Fruit fly (Drosophila melanogaster) whole organism, embryonic: ENCODE measurements around the gene CG14286.

Experiments used
- Atf-2 ChIP-seq: fragments of 200-800 bp; sonication (Bioruptor generic); optimal IDR thresholded peaks from 2 replicates; lab custom pipeline; 2016; ENCODE audit warnings: missing biosample characterization, missing genetic modification characterization
- CG10147 ChIP-seq: fragments of 200-800 bp; sonication (Bioruptor generic); optimal IDR thresholded peaks from 2 replicates; lab custom pipeline; 2019; ENCODE audit warnings: missing biosample characterization, mild to moderate bottlenecking, missing genetic modification characterization, moderate library complexity
- CG1024 ChIP-seq: fragments of 200-800 bp; sonication (Bioruptor generic); IDR thresholded peaks from 2 replicates; pipeline ENCODE4 v1.3.6; 2022; ENCODE audit warnings: missing biosample characterization, missing genetic modification characterization
- CG10274 ChIP-seq: fragments of 200-800 bp; sonication (Bioruptor generic); optimal IDR thresholded peaks from 3 replicates; lab custom pipeline; 2017; ENCODE audit warnings: missing biosample characterization, mild to moderate bottlenecking, missing genetic modification characterization
- CG10462 ChIP-seq: fragments of 200-800 bp; sonication (Bioruptor generic); optimal IDR thresholded peaks from 2 replicates; lab custom pipeline; 2016; ENCODE audit warnings: missing biosample characterization, missing genetic modification characterization
- CG10565 ChIP-seq: fragments of 200-800 bp; sonication (Bioruptor generic); optimal IDR thresholded peaks from 3 replicates; lab custom pipeline; 2016; ENCODE audit warnings: missing biosample characterization, mild to moderate bottlenecking, missing genetic modification characterization
- CG13424 ChIP-seq: fragments of 200-800 bp; sonication (Bioruptor generic); optimal IDR thresholded peaks from 2 replicates; lab custom pipeline; 2019; ENCODE audit warnings: missing biosample characterization, mild to moderate bottlenecking, missing genetic modification characterization, moderate library complexity
- CG17328 ChIP-seq: fragments of 200-800 bp; sonication (Bioruptor generic); IDR thresholded peaks from 2 replicates; pipeline ENCODE4 v1.3.6; 2022; ENCODE audit warnings: missing biosample characterization, missing genetic modification characterization
- CG2875 ChIP-seq: fragments of 200-800 bp; sonication (Bioruptor generic); optimal IDR thresholded peaks from 2 replicates; lab custom pipeline; 2017; ENCODE audit warnings: missing biosample characterization, mild to moderate bottlenecking, missing genetic modification characterization, missing genetic modification reagents
- CG33557 ChIP-seq: fragments of 200-800 bp; sonication (Bioruptor generic); optimal IDR thresholded peaks from 2 replicates; lab custom pipeline; 2019; ENCODE audit warnings: missing biosample characterization, mild to moderate bottlenecking, missing genetic modification characterization, moderate library complexity
- CG34224 ChIP-seq: fragments of 200-800 bp; sonication (Bioruptor generic); IDR thresholded peaks from 3 replicates; pipeline ENCODE4 v1.3.6; 2022; ENCODE audit warnings: missing biosample characterization, missing genetic modification characterization; ENCODE audit not compliant: partially characterized antibody
- CG43689 ChIP-seq: fragments of 200-800 bp; sonication (Bioruptor generic); IDR thresholded peaks from 2 replicates; pipeline ENCODE4 v1.3.6; 2022; ENCODE audit warnings: missing biosample characterization, missing genetic modification characterization
- CG5180 ChIP-seq: fragments of 200-800 bp; sonication (Bioruptor generic); optimal IDR thresholded peaks from 3 replicates; lab custom pipeline; 2017; ENCODE audit warnings: missing biosample characterization, missing genetic modification characterization, mild to moderate bottlenecking, moderate library complexity, missing genetic modification reagents
- CG7357 ChIP-seq: fragments of 200-800 bp; sonication (Bioruptor generic); IDR thresholded peaks from 3 replicates; pipeline ENCODE4 v1.3.6; 2022; ENCODE audit warnings: missing biosample characterization, missing genetic modification characterization
- CG7556 ChIP-seq: fragments of 200-800 bp; sonication (Bioruptor generic); optimal IDR thresholded peaks from 2 replicates; lab custom pipeline; 2017; ENCODE audit warnings: missing biosample characterization, mild to moderate bottlenecking, missing genetic modification characterization
- CG8290 ChIP-seq, 3 experiments: fragments of 200-800 bp; sonication (Bioruptor generic); optimal IDR thresholded peaks; 2 replicates each; lab custom pipeline; 2016 to 2019; ENCODE audit warnings: missing biosample characterization in 3 of 3, missing genetic modification characterization in 3 of 3, mild to moderate bottlenecking in 2 of 3, moderate library complexity in 1 of 3
- CG9876 ChIP-seq: fragments of 200-800 bp; sonication (Bioruptor generic); optimal IDR thresholded peaks from 2 replicates; lab custom pipeline; 2016; ENCODE audit warnings: missing biosample characterization, missing genetic modification characterization
- D ChIP-seq, 2 experiments: fragments of 200-800 bp in 1 of 2; fragments of >200 bp in 1 of 2; sonication (Bioruptor generic) in 1 of 2; optimal IDR thresholded peaks; 2 replicates in 1 of 2; 3 replicates in 1 of 2; lab custom pipeline; 2017; ENCODE audit warnings: mild to moderate bottlenecking in 1 of 2, missing biosample characterization in 1 of 2, missing genetic modification characterization in 1 of 2, missing genetic modification reagents in 1 of 2
- Eip74EF ChIP-seq, 2 experiments: fragments of 200-800 bp in 1 of 2; fragments of >200 bp in 1 of 2; sonication (Bioruptor generic) in 1 of 2; optimal IDR thresholded peaks; 2 replicates each; lab custom pipeline; 2017 to 2019; ENCODE audit warnings: missing biosample characterization in 2 of 2, missing genetic modification characterization in 2 of 2, mild to moderate bottlenecking in 1 of 2, moderate library complexity in 1 of 2
- HLH4C ChIP-seq: fragments of 200-800 bp; sonication (Bioruptor generic); IDR thresholded peaks from 3 replicates; pipeline ENCODE4 v1.3.6; 2022; ENCODE audit warnings: missing biosample characterization, missing genetic modification characterization; ENCODE audit not compliant: partially characterized antibody
- Kr ChIP-seq: fragments of 200-800 bp; sonication (Bioruptor generic); optimal IDR thresholded peaks from 2 replicates; lab custom pipeline; 2017; ENCODE audit warnings: missing biosample characterization, mild to moderate bottlenecking, missing genetic modification characterization
- Meics ChIP-seq: fragments of 200-800 bp; sonication (Bioruptor generic); optimal IDR thresholded peaks from 2 replicates; lab custom pipeline; 2017; ENCODE audit warnings: missing biosample characterization, mild to moderate bottlenecking, missing genetic modification characterization
- Nf-YC ChIP-seq: fragments of 200-800 bp; optimal IDR thresholded peaks from 3 replicates; lab custom pipeline; 2019; ENCODE audit warnings: missing biosample characterization, mild to moderate bottlenecking, missing genetic modification characterization, moderate library complexity
- Ravus ChIP-seq: fragments of 200-800 bp; sonication (Bioruptor generic); IDR thresholded peaks from 2 replicates; pipeline ENCODE4 v1.3.6; 2022; ENCODE audit warnings: missing biosample characterization, missing genetic modification characterization
- Usf ChIP-seq: fragments of 200-800 bp; sonication (Bioruptor generic); optimal IDR thresholded peaks from 2 replicates; lab custom pipeline; 2017; ENCODE audit warnings: missing genotype, missing biosample characterization, missing genetic modification characterization
- Vsx1 ChIP-seq: fragments of 200-800 bp; sonication (Bioruptor generic); optimal IDR thresholded peaks from 2 replicates; lab custom pipeline; 2017; ENCODE audit warnings: missing biosample characterization, mild to moderate bottlenecking, missing genetic modification characterization, missing genetic modification reagents
- cas ChIP-seq: fragments of 200-800 bp; sonication (Bioruptor generic); IDR thresholded peaks from 2 replicates; pipeline ENCODE4 v1.3.6; 2022; ENCODE audit warnings: missing biosample characterization, missing genetic modification characterization
- crc ChIP-seq: fragments of 200-800 bp; sonication (Bioruptor generic); optimal IDR thresholded peaks from 2 replicates; lab custom pipeline; 2016; ENCODE audit warnings: missing biosample characterization, missing genetic modification characterization
- dm ChIP-seq: fragments of 200-800 bp; sonication (Bioruptor generic); optimal IDR thresholded peaks from 3 replicates; lab custom pipeline; 2016; ENCODE audit warnings: missing biosample characterization, missing genetic modification characterization
- dpn ChIP-seq, 2 experiments: fragments of 200-800 bp; sonication (Bioruptor generic); optimal IDR thresholded peaks; 3 replicates each; lab custom pipeline; 2016; ENCODE audit warnings: missing biosample characterization in 2 of 2, missing genetic modification characterization in 2 of 2
- en ChIP-seq: fragments of 200-800 bp; sonication (Bioruptor generic); optimal IDR thresholded peaks from 2 replicates; lab custom pipeline; 2016; ENCODE audit warnings: missing biosample characterization, missing genetic modification characterization
- fu2 ChIP-seq: fragments of 200-800 bp; sonication (Bioruptor generic); optimal IDR thresholded peaks from 2 replicates; lab custom pipeline; 2016; ENCODE audit warnings: missing biosample characterization, missing genetic modification characterization
- gem ChIP-seq: fragments of 200-800 bp; sonication (Bioruptor generic); optimal IDR thresholded peaks from 2 replicates; lab custom pipeline; 2019; ENCODE audit warnings: missing biosample characterization, mild to moderate bottlenecking, missing genetic modification characterization, moderate library complexity
- ind ChIP-seq: fragments of 200-800 bp; sonication (Bioruptor generic); optimal IDR thresholded peaks from 3 replicates; lab custom pipeline; 2016; ENCODE audit warnings: missing biosample characterization, missing genetic modification characterization
- klu ChIP-seq: fragments of 200-800 bp; sonication (Bioruptor generic); IDR thresholded peaks from 2 replicates; pipeline ENCODE4 v1.3.6; 2022; ENCODE audit warnings: missing biosample characterization, missing genetic modification characterization
- mam ChIP-seq: fragments of 200-800 bp; sonication (Bioruptor generic); optimal IDR thresholded peaks from 3 replicates; lab custom pipeline; 2016; ENCODE audit warnings: missing biosample characterization, missing genetic modification characterization
- oc ChIP-seq: fragments of 200-800 bp; sonication (Bioruptor generic); optimal IDR thresholded peaks from 2 replicates; lab custom pipeline; 2018; ENCODE audit warnings: missing biosample characterization, mild to moderate bottlenecking, missing genetic modification characterization, moderate library complexity
- pfk ChIP-seq: fragments of 200-800 bp; sonication (Bioruptor generic); optimal IDR thresholded peaks from 2 replicates; lab custom pipeline; 2018; ENCODE audit warnings: missing biosample characterization, mild to moderate bottlenecking, missing genetic modification characterization, moderate library complexity
- pum ChIP-seq: fragments of 200-800 bp; sonication (Bioruptor generic); optimal IDR thresholded peaks from 2 replicates; lab custom pipeline; 2016; ENCODE audit warnings: missing biosample characterization, missing genetic modification characterization
- row ChIP-seq: fragments of 200-800 bp; sonication (Bioruptor generic); IDR thresholded peaks from 3 replicates; pipeline ENCODE4 v1.3.6; 2022; ENCODE audit warnings: missing biosample characterization, missing genetic modification characterization
- run ChIP-seq: fragments of 200-800 bp; sonication (Bioruptor generic); optimal IDR thresholded peaks from 3 replicates; lab custom pipeline; 2018; ENCODE audit warnings: missing biosample characterization, mild to moderate bottlenecking, missing genetic modification characterization
- schlank ChIP-seq: fragments of 200-800 bp; sonication (Bioruptor generic); optimal IDR thresholded peaks from 2 replicates; lab custom pipeline; 2018; ENCODE audit warnings: missing biosample characterization, mild to moderate bottlenecking, missing genetic modification characterization
- sim ChIP-seq: fragments of 200-800 bp; sonication (Bioruptor generic); IDR thresholded peaks from 2 replicates; pipeline ENCODE4 v1.3.6; 2022; ENCODE audit warnings: missing biosample characterization, missing genetic modification characterization
- slp2 ChIP-seq: fragments of 200-800 bp; sonication (Bioruptor generic); optimal IDR thresholded peaks from 2 replicates; lab custom pipeline; 2016; ENCODE audit warnings: missing biosample characterization, missing genetic modification characterization
- so ChIP-seq: fragments of 200-800 bp; sonication (Bioruptor generic); IDR thresholded peaks from 3 replicates; pipeline ENCODE4 v1.3.6; 2022; ENCODE audit warnings: missing biosample characterization, missing genetic modification characterization

Gene CG14286

dm6 chr3R:18995556-18996272 lies 28.2 kb upstream of the CG14286 start (continued):
- peak; percentile 64 for TF ChIP-seq run (tag; lab: Kevin White, UChicago)
- no peak for TF ChIP-seq HLH4C
- peak in 1 of 2 experiments; percentile 73 for TF ChIP-seq Eip74EF (GFP tag; optimal IDR thresholded peaks at IDR 0.05; lab: Kevin White, UChicago)
- TF ChIP-seq cas (GFP tag; lab: Robert Waterston, UW): no peak
- peak; percentile 83 for TF ChIP-seq CG1024 (GFP tag; lab: Robert Waterston, UW)
- TF ChIP-seq CG8290 (GFP tag; optimal IDR thresholded peaks at IDR 0.05; lab: Kevin White, UChicago): peak; percentile 7
- no peak for TF ChIP-seq CG8290 (tag; optimal IDR thresholded peaks at IDR 0.05; lab: Kevin White, UChicago)
- peak; percentile 35 for TF ChIP-seq crc (GFP tag; lab: Kevin White, UChicago)
- TF ChIP-seq so (GFP tag; lab: Robert Waterston, UW): peak; percentile 73; the same call in 1 of the 3 replicates
- TF ChIP-seq Vsx1 (GFP tag; lab: Kevin White, UChicago): no peak
- TF ChIP-seq CG10147 (GFP tag; lab: Kevin White, UChicago): peak; percentile 47
- 0 out of 2 replicates have a peak, but pooled peaks have one; percentile 38 for TF ChIP-seq klu
- peak; percentile 77 for TF ChIP-seq CG10462 (GFP tag; lab: Kevin White, UChicago)
- no peak for TF ChIP-seq D (optimal IDR thresholded peaks at IDR 0.05; lab: Kevin White, UChicago)
- TF ChIP-seq D (GFP tag; optimal IDR thresholded peaks at IDR 0.05; lab: Kevin White, UChicago): peak; percentile 84
- peak; percentile 56 for TF ChIP-seq Atf-2
- peak; percentile 68 to 76 for TF ChIP-seq dpn (GFP tag; optimal IDR thresholded peaks at IDR 0.05; lab: Kevin White, UChicago)
- peak; percentile 89 for TF ChIP-seq gem
- TF ChIP-seq CG2875 (GFP tag; lab: Kevin White, UChicago): peak; percentile 84
- peak; percentile 4 for TF ChIP-seq Usf (GFP tag; lab: Kevin White, UChicago)
- TF ChIP-seq CG10274 (GFP tag; lab: Kevin White, UChicago): peak; percentile 29
- TF ChIP-seq pfk (GFP tag; lab: Kevin White, UChicago): no peak
- peak; percentile 44; the same call in 1 of the 3 replicates for TF ChIP-seq CG7357 (GFP tag; lab: Robert Waterston, UW)
- peak; percentile 1 for TF ChIP-seq Nf-YC (tag; lab: Kevin White, UChicago)
- no peak for TF ChIP-seq CG34224 (GFP tag; lab: Robert Waterston, UW)
- TF ChIP-seq dm (GFP tag; lab: Kevin White, UChicago): no peak
- TF ChIP-seq CG43689: peak; percentile 56
- peak; percentile 61; the same call in 1 of the 2 replicates for TF ChIP-seq sim (GFP tag; lab: Robert Waterston, UW)
- peak; percentile 75 for TF ChIP-seq pum (GFP tag; lab: Kevin White, UChicago)
- TF ChIP-seq schlank: no peak
- TF ChIP-seq CG17328 (GFP tag; lab: Robert Waterston, UW): peak; percentile 87
- TF ChIP-seq Kr (GFP tag; lab: Kevin White, UChicago): no peak
- peak; percentile 69 for TF ChIP-seq CG7556 (GFP tag; lab: Kevin White, UChicago)
- TF ChIP-seq mam (GFP tag; lab: Kevin White, UChicago): peak; percentile 40
- TF ChIP-seq en: peak; percentile 61
- TF ChIP-seq CG5180 (GFP tag; lab: Kevin White, UChicago): peak; percentile 70
- TF ChIP-seq oc (tag; lab: Kevin White, UChicago): peak; percentile 83
- peak; percentile 84 for TF ChIP-seq row (GFP tag; lab: Robert Waterston, UW)
- TF ChIP-seq CG9876: peak; percentile 0
- peak; percentile 17 for TF ChIP-seq CG33557 (GFP tag; lab: Kevin White, UChicago)
- TF ChIP-seq Ravus (GFP tag; lab: Robert Waterston, UW): peak; percentile 49
- peak; percentile 82 for TF ChIP-seq CG13424 (tag; lab: Kevin White, UChicago)
- TF ChIP-seq CG10565 (GFP tag; lab: Kevin White, UChicago): peak; percentile 25
- peak; percentile 2 for TF ChIP-seq Meics (GFP tag; lab: Kevin White, UChicago)
- TF ChIP-seq fu2 (GFP tag; lab: Kevin White, UChicago): no peak
- peak; percentile 59 for TF ChIP-seq slp2 (GFP tag; lab: Kevin White, UChicago)
- peak; percentile 63 for TF ChIP-seq ind (GFP tag; lab: Kevin White, UChicago)
